Worm (Caenorhabditis elegans) whole organism, young adult: Measurements from ENCODE around the gene best-20.

ENCODE experiments used
- B0019.2 ChIP-seq: fragments of 200-800 bp; sonication (Bioruptor generic); conservative IDR thresholded peaks from 2 replicates; pipeline ENCODE4 v1.3.6; 2022; ENCODE audit warnings: missing genetic modification reagents, missing genetic modification characterization, missing compliant biosample characterization
- B0261.1 ChIP-seq: sonication (generic microtip); optimal IDR thresholded peaks from 2 replicates; lab custom pipeline; 2016; ENCODE audit warnings: mild to moderate bottlenecking, missing genetic modification characterization, moderate library complexity, missing compliant biosample characterization
- F33H1.4 ChIP-seq: fragments of 200-800 bp; sonication (Bioruptor generic); IDR thresholded peaks from 2 replicates; pipeline ENCODE4 v1.3.6; 2022; ENCODE audit warnings: missing genetic modification reagents, missing genetic modification characterization, missing compliant biosample characterization
- F57C9.4 ChIP-seq: sonication (generic microtip); optimal IDR thresholded peaks from 2 replicates; lab custom pipeline; 2017; ENCODE audit warnings: mild to moderate bottlenecking, missing genetic modification characterization, missing compliant biosample characterization
- K11D2.4 ChIP-seq: fragments of 200-800 bp; sonication (Bioruptor generic); IDR thresholded peaks from 2 replicates; pipeline ENCODE4 v1.3.6; 2022; ENCODE audit warnings: missing genetic modification reagents, missing genetic modification characterization, missing compliant biosample characterization
- K12H6.12 ChIP-seq: fragments of 200-800 bp; sonication (Bioruptor generic); optimal IDR thresholded peaks from 2 replicates; lab custom pipeline; 2018; ENCODE audit warnings: mild to moderate bottlenecking, missing genetic modification characterization, missing compliant biosample characterization
- T07F8.4 ChIP-seq: sonication (generic microtip); optimal IDR thresholded peaks from 2 replicates; lab custom pipeline; 2016; ENCODE audit warnings: mild to moderate bottlenecking, missing genetic modification characterization, moderate library complexity, missing compliant biosample characterization
- Y53F4B.3 ChIP-seq: fragments of 200-800 bp; sonication (Bioruptor generic); IDR thresholded peaks from 2 replicates; pipeline ENCODE4 v1.3.6; 2022; ENCODE audit warnings: missing genetic modification reagents, missing genetic modification characterization, missing compliant biosample characterization
- ama-1 ChIP-seq, 3 experiments: fragments of 150-350 bp in 1 of 3; sonication (generic microtip) in 2 of 3; optimal IDR thresholded peaks; 2 replicates each; lab custom pipeline; 2014 to 2018; ENCODE audit warnings: missing biosample characterization in 2 of 3, missing genetic modification characterization in 2 of 3, missing genetic modification reagents in 2 of 3
- aptf-3 ChIP-seq: fragments of 200-800 bp; sonication (Bioruptor generic); IDR thresholded peaks from 2 replicates; pipeline ENCODE4 v1.3.6; 2022; ENCODE audit warnings: missing genetic modification characterization, missing compliant biosample characterization
- attf-5 ChIP-seq: fragments of 200-800 bp; sonication (Bioruptor generic); optimal IDR thresholded peaks from 2 replicates; lab custom pipeline; 2018; ENCODE audit warnings: mild to moderate bottlenecking, missing genetic modification characterization, missing compliant biosample characterization
- ccch-3 ChIP-seq: fragments of 200-800 bp; sonication (Bioruptor generic); optimal IDR thresholded peaks from 2 replicates; lab custom pipeline; 2018; ENCODE audit warnings: mild to moderate bottlenecking, missing genetic modification characterization, missing compliant biosample characterization
- cebp-2 ChIP-seq: fragments of 200-800 bp; sonication (Bioruptor generic); IDR thresholded peaks from 2 replicates; pipeline ENCODE4 v1.3.6; 2022; ENCODE audit warnings: missing genetic modification characterization, missing compliant biosample characterization
- chd-7 ChIP-seq: sonication (generic microtip); optimal IDR thresholded peaks from 2 replicates; lab custom pipeline; 2016; ENCODE audit warnings: mild to moderate bottlenecking, missing genetic modification characterization, moderate library complexity, missing compliant biosample characterization
- dox-1 ChIP-seq: fragments of 200-800 bp; sonication (Bioruptor generic); IDR thresholded peaks from 2 replicates; pipeline ENCODE4 v1.3.6; 2022; ENCODE audit warnings: missing genetic modification reagents, missing genetic modification characterization, missing compliant biosample characterization
- egl-18 ChIP-seq: fragments of 200-800 bp; sonication (Bioruptor generic); IDR thresholded peaks from 2 replicates; pipeline ENCODE4 v1.3.6; 2022; ENCODE audit warnings: missing genetic modification reagents, missing genetic modification characterization, missing compliant biosample characterization
- egrh-3 ChIP-seq: fragments of 200-800 bp; sonication (Bioruptor generic); IDR thresholded peaks from 2 replicates; pipeline ENCODE4 v1.3.6; 2022; ENCODE audit warnings: missing genetic modification reagents, missing genetic modification characterization, missing compliant biosample characterization
- him-1 ChIP-seq: sonication (generic microtip); optimal IDR thresholded peaks from 2 replicates; lab custom pipeline; 2016; ENCODE audit warnings: missing genotype, missing genetic modification reagents, missing genetic modification characterization, missing compliant biosample characterization
- hlh-26 ChIP-seq: fragments of 200-800 bp; sonication (Bioruptor generic); conservative IDR thresholded peaks from 2 replicates; pipeline ENCODE4 v1.3.6; 2022; ENCODE audit warnings: missing genetic modification reagents, missing genetic modification characterization, missing compliant biosample characterization
- hrde-1 ChIP-seq: sonication (generic microtip); optimal IDR thresholded peaks from 2 replicates; lab custom pipeline; 2016; ENCODE audit warnings: missing genetic modification characterization, mild to moderate bottlenecking, missing compliant biosample characterization, moderate library complexity, missing genotype, missing genetic modification reagents, borderline replicate concordance
- hsf-1 ChIP-seq: fragments of 200-800 bp; sonication (Bioruptor generic); IDR thresholded peaks from 2 replicates; pipeline ENCODE4 v1.3.6; 2022; ENCODE audit warnings: missing genetic modification reagents, missing genetic modification characterization, missing compliant biosample characterization
- lag-1 ChIP-seq: fragments of 200-800 bp; sonication (Bioruptor generic); IDR thresholded peaks from 2 replicates; pipeline ENCODE4 v1.3.6; 2022; ENCODE audit warnings: missing genetic modification reagents, missing genetic modification characterization, missing compliant biosample characterization
- let-607 ChIP-seq, 2 experiments: fragments of 200-800 bp in 1 of 2; sonication (Bioruptor generic) in 1 of 2; sonication (generic microtip) in 1 of 2; optimal IDR thresholded peaks; 2 replicates each; lab custom pipeline; 2016 to 2018; ENCODE audit warnings: mild to moderate bottlenecking in 2 of 2, missing compliant biosample characterization in 2 of 2, missing genetic modification characterization in 2 of 2, moderate library complexity in 2 of 2, missing genotype in 1 of 2
- madf-10 ChIP-seq: sonication (generic microtip); optimal IDR thresholded peaks from 2 replicates; lab custom pipeline; 2016; ENCODE audit warnings: mild to moderate bottlenecking, missing genetic modification characterization, missing compliant biosample characterization
- madf-6 ChIP-seq: fragments of 200-800 bp; sonication (Bioruptor generic); IDR thresholded peaks from 2 replicates; pipeline ENCODE4 v1.3.6; 2022; ENCODE audit warnings: missing genetic modification reagents, missing genetic modification characterization, missing compliant biosample characterization
- mcd-1 ChIP-seq: fragments of 200-800 bp; sonication (Bioruptor generic); IDR thresholded peaks from 2 replicates; pipeline ENCODE4 v1.3.6; 2022; ENCODE audit warnings: missing genetic modification reagents, missing genetic modification characterization, missing compliant biosample characterization
- mxl-1 ChIP-seq: sonication (generic microtip); optimal IDR thresholded peaks from 2 replicates; lab custom pipeline; 2016; ENCODE audit warnings: missing genetic modification characterization, missing compliant biosample characterization
- nfya-1 ChIP-seq: sonication (generic microtip); optimal IDR thresholded peaks from 2 replicates; lab custom pipeline; 2017; ENCODE audit warnings: antibody characterized with exemption, missing compliant biosample characterization, missing genetic modification characterization, borderline replicate concordance; ENCODE audit not compliant: insufficient read depth
- nhr-179 ChIP-seq: sonication (generic microtip); optimal IDR thresholded peaks from 2 replicates; lab custom pipeline; 2016; ENCODE audit warnings: mild to moderate bottlenecking, missing genetic modification characterization, missing compliant biosample characterization
- nhr-90 ChIP-seq: sonication (generic microtip); optimal IDR thresholded peaks from 2 replicates; lab custom pipeline; 2016; ENCODE audit warnings: missing genotype, mild to moderate bottlenecking, missing genetic modification characterization, missing compliant biosample characterization
- pbrm-1 ChIP-seq: fragments of 200-800 bp; sonication (Bioruptor generic); IDR thresholded peaks from 2 replicates; pipeline ENCODE4 v1.3.6; 2022; ENCODE audit warnings: missing genetic modification reagents, missing genetic modification characterization, missing compliant biosample characterization
- somi-1 ChIP-seq: fragments of 200-800 bp; sonication (Bioruptor generic); optimal IDR thresholded peaks from 2 replicates; lab custom pipeline; 2018; ENCODE audit warnings: mild to moderate bottlenecking, missing genetic modification characterization, missing compliant biosample characterization
- sptf-2 ChIP-seq: fragments of 200-800 bp; sonication (Bioruptor generic); optimal IDR thresholded peaks from 2 replicates; lab custom pipeline; 2018; ENCODE audit warnings: mild to moderate bottlenecking, missing genetic modification characterization, missing compliant biosample characterization
- tbp1 ChIP-seq: fragments of 200-800 bp; sonication (Bioruptor generic); optimal IDR thresholded peaks from 2 replicates; lab custom pipeline; 2018; ENCODE audit warnings: mild to moderate bottlenecking, missing genetic modification characterization, missing compliant biosample characterization
- unc-130 ChIP-seq: sonication (generic microtip); optimal IDR thresholded peaks from 2 replicates; lab custom pipeline; 2016; ENCODE audit warnings: missing genetic modification reagents, missing genetic modification characterization, missing compliant biosample characterization
- zim-3 ChIP-seq: sonication (generic microtip); optimal IDR thresholded peaks from 2 replicates; lab custom pipeline; 2017; ENCODE audit warnings: mild to moderate bottlenecking, missing genetic modification characterization, moderate library complexity, missing compliant biosample characterization
- ztf-18 ChIP-seq: sonication (generic microtip); optimal IDR thresholded peaks from 2 replicates; lab custom pipeline; 2016; ENCODE audit warnings: missing genotype, mild to moderate bottlenecking, missing genetic modification characterization, missing compliant biosample characterization
- ztf-22 ChIP-seq: fragments of 200-800 bp; sonication (Bioruptor generic); optimal IDR thresholded peaks from 2 replicates; lab custom pipeline; 2018; ENCODE audit warnings: mild to moderate bottlenecking, missing genetic modification characterization, moderate library complexity, missing compliant biosample characterization
- ztf-25 ChIP-seq: fragments of 200-800 bp; sonication (Bioruptor generic); IDR thresholded peaks from 2 replicates; pipeline ENCODE4 v1.3.6; 2022; ENCODE audit warnings: missing genetic modification reagents, missing genetic modification characterization, missing compliant biosample characterization
- ztf-26 ChIP-seq: sonication (generic microtip); optimal IDR thresholded peaks from 2 replicates; lab custom pipeline; 2017; ENCODE audit warnings: missing genetic modification characterization, missing compliant biosample characterization
- ztf-3 ChIP-seq: fragments of 200-800 bp; sonication (Bioruptor generic); optimal IDR thresholded peaks from 2 replicates; lab custom pipeline; 2018; ENCODE audit warnings: mild to moderate bottlenecking, missing genetic modification characterization, missing compliant biosample characterization

best-20 gene

DNA sequence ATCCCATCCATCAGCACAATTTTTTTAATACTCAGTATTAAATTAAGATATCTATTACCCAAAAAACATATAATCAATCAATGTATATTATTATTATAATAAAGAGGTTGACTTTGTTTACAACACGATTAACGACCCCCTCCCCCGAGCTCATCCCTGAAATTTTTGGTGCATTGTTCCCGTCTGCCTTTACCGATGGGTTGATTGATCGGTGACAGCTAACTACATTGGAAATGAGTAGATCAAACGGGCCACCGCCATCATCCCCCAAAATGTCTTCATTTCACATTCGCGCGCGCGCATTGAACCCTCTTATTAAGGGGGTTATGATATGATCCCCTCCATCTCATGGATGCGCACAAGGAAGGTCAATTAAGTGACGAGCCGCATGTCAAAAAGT, 3.8 kb downstream of the best-20 start:
- TF ChIP-seq aptf-3 (GFP tag; lab: Robert Waterston, UW) (no peak), B0019.2 (GFP tag; lab: Robert Waterston, UW) (no peak), nhr-179 (tag; lab: Kevin White, UChicago) (no peak), attf-5 (GFP tag; lab: Kevin White, UChicago) (no peak), unc-130 (no peak), ztf-3 (GFP tag; lab: Kevin White, UChicago) (no peak), him-1 (tag; lab: Kevin White, UChicago) (no peak), K12H6.12 (no peak), hlh-26 (GFP tag; lab: Robert Waterston, UW) (no peak), ccch-3 (GFP tag; lab: Kevin White, UChicago) (no peak), madf-10 (no peak), ztf-26 (no peak), ama-1 (optimal IDR thresholded peaks at IDR 0.05; lab: Kevin White, UChicago) (no peak), ama-1 (GFP tag; optimal IDR thresholded peaks at IDR 0.05; lab: Kevin White, UChicago) (no peak), sptf-2 (GFP tag; lab: Kevin White, UChicago) (no peak), somi-1 (GFP tag; lab: Kevin White, UChicago) (no peak), ztf-18 (tag; lab: Kevin White, UChicago) (no peak), F33H1.4 (GFP tag; lab: Robert Waterston, UW) (no peak)

ce11 chrIV:3764012-3764549, 8.1 kb downstream of the best-20 start:
- TF ChIP-seq F57C9.4 (tag; lab: Kevin White, UChicago) (no peak), nhr-90 (tag; lab: Kevin White, UChicago) (no peak), cebp-2 (GFP tag; lab: Robert Waterston, UW) (no peak), B0261.1 (tag; lab: Kevin White, UChicago) (no peak), sptf-2 (GFP tag; lab: Kevin White, UChicago) (no peak), ztf-22 (GFP tag; lab: Kevin White, UChicago) (no peak), K11D2.4 (no peak), mxl-1 (tag; lab: Kevin White, UChicago) (no peak), Y53F4B.3 (no peak)

DNA sequence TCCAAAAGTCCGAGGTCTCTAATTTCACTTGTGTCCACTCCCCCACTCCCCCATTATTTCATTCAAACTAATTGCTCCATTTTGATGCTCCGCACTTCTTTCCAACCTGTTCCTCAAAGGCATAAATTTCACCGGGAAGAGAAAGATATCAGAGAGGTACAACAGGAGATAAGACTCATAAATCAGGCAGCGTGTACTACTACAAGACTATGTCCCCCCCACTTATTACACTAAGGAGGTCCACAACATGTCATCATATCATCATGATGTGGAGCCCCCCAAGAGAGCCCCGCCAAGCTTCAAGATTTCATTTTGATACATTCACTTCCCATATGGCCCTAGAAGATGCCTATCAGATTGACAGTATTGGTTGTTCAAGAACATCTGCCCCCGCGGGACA, 9.4 kb downstream of the best-20 start:
- TF ChIP-seq madf-6 (GFP tag; lab: Robert Waterston, UW) (no peak), dox-1 (GFP tag; lab: Robert Waterston, UW) (no peak), tbp1 (no peak), hrde-1 (tag; lab: Kevin White, UChicago) (no peak), T07F8.4 (no peak), pbrm-1 (no peak), egl-18 (GFP tag; lab: Robert Waterston, UW) (no peak), madf-10 (no peak), lag-1 (no peak), mcd-1 (no peak), egrh-3 (no peak), zim-3 (tag; lab: Kevin White, UChicago) (no peak), him-1 (tag; lab: Kevin White, UChicago) (no peak), hsf-1 (GFP tag; lab: Robert Waterston, UW) (no peak), chd-7 (tag; lab: Kevin White, UChicago) (no peak), ztf-25 (GFP tag; lab: Robert Waterston, UW) (no peak), nfya-1 (tag; lab: Kevin White, UChicago) (no peak), let-607 (tag; optimal IDR thresholded peaks at IDR 0.05; lab: Kevin White, UChicago) (no peak)
